Fruit fly (Drosophila melanogaster) whole organism, embryonic: Measurements from ENCODE around the gene Cpr11B.

Source experiments
- Atf-2 ChIP-seq: fragments of 200-800 bp; sonication (Bioruptor generic); optimal IDR thresholded peaks from 2 replicates; lab custom pipeline; 2016; ENCODE audit warnings: missing biosample characterization, missing genetic modification characterization
- Atf3 ChIP-seq: fragments of 200-800 bp; sonication (Bioruptor generic); optimal IDR thresholded peaks from 3 replicates; lab custom pipeline; 2016; ENCODE audit warnings: missing biosample characterization, missing genetic modification characterization
- Bgb ChIP-seq: fragments of 200-800 bp; sonication (Bioruptor generic); IDR thresholded peaks from 2 replicates; pipeline ENCODE4 v1.3.6; 2022; ENCODE audit warnings: missing biosample characterization, missing genetic modification characterization; ENCODE audit not compliant: partially characterized antibody
- CG10209 ChIP-seq: fragments of 200-800 bp; sonication (Bioruptor generic); optimal IDR thresholded peaks from 3 replicates; lab custom pipeline; 2017; ENCODE audit warnings: missing biosample characterization, mild to moderate bottlenecking, missing genetic modification characterization, missing genetic modification reagents
- CG11093 ChIP-seq: fragments of 200-800 bp; sonication (Bioruptor generic); IDR thresholded peaks from 3 replicates; pipeline ENCODE4 v1.3.6; 2022; ENCODE audit warnings: missing biosample characterization, missing genetic modification characterization
- CG12219 ChIP-seq: fragments of 200-800 bp; sonication (Bioruptor generic); optimal IDR thresholded peaks from 3 replicates; lab custom pipeline; 2018; ENCODE audit warnings: missing biosample characterization, mild to moderate bottlenecking, missing genetic modification characterization
- CG1233 ChIP-seq: fragments of 200-800 bp; sonication (Bioruptor generic); optimal IDR thresholded peaks from 4 replicates; lab custom pipeline; 2018; ENCODE audit warnings: missing biosample characterization, mild to moderate bottlenecking, missing genetic modification characterization
- CG14014 ChIP-seq: fragments of 200-800 bp; sonication (Bioruptor generic); IDR thresholded peaks from 2 replicates; pipeline ENCODE4 v1.3.6; 2022; ENCODE audit warnings: missing biosample characterization, missing genetic modification characterization
- CG1602 ChIP-seq: fragments of 200-800 bp; sonication (Bioruptor generic); optimal IDR thresholded peaks from 3 replicates; lab custom pipeline; 2016; ENCODE audit warnings: missing biosample characterization, missing genetic modification characterization
- CG16779 ChIP-seq: fragments of 200-800 bp; sonication (Bioruptor generic); IDR thresholded peaks from 2 replicates; pipeline ENCODE4 v1.3.6; 2022; ENCODE audit warnings: missing biosample characterization, missing genetic modification characterization
- CG16863 ChIP-seq: fragments of 200-800 bp; sonication (Bioruptor generic); optimal IDR thresholded peaks from 3 replicates; lab custom pipeline; 2016; ENCODE audit warnings: missing biosample characterization, missing genetic modification characterization
- CG18476 ChIP-seq: fragments of 200-800 bp; sonication (Bioruptor generic); optimal IDR thresholded peaks from 2 replicates; lab custom pipeline; 2016; ENCODE audit warnings: missing biosample characterization, mild to moderate bottlenecking, missing genetic modification characterization
- CG18619 ChIP-seq: fragments of 200-800 bp; sonication (Bioruptor generic); optimal IDR thresholded peaks from 3 replicates; lab custom pipeline; 2017; ENCODE audit warnings: missing biosample characterization, mild to moderate bottlenecking, missing genetic modification characterization
- CG32772 ChIP-seq: fragments of 200-800 bp; sonication (Bioruptor generic); IDR thresholded peaks from 2 replicates; pipeline ENCODE4 v1.3.6; 2022; ENCODE audit warnings: missing biosample characterization, missing genetic modification characterization
- CG34224 ChIP-seq: fragments of 200-800 bp; sonication (Bioruptor generic); IDR thresholded peaks from 3 replicates; pipeline ENCODE4 v1.3.6; 2022; ENCODE audit warnings: missing biosample characterization, missing genetic modification characterization; ENCODE audit not compliant: partially characterized antibody
- CG3995 ChIP-seq: fragments of 200-800 bp; sonication (Bioruptor generic); optimal IDR thresholded peaks from 3 replicates; lab custom pipeline; 2016; ENCODE audit warnings: missing biosample characterization, missing genetic modification characterization
- CG4282 ChIP-seq: fragments of 200-800 bp; sonication (Bioruptor generic); optimal IDR thresholded peaks from 2 replicates; lab custom pipeline; 2016; ENCODE audit warnings: missing biosample characterization, missing genetic modification characterization
- CG5180 ChIP-seq: fragments of 200-800 bp; sonication (Bioruptor generic); optimal IDR thresholded peaks from 3 replicates; lab custom pipeline; 2017; ENCODE audit warnings: missing biosample characterization, missing genetic modification characterization, mild to moderate bottlenecking, moderate library complexity, missing genetic modification reagents
- CG5953 ChIP-seq: fragments of 200-800 bp; sonication (Bioruptor generic); IDR thresholded peaks from 2 replicates; pipeline ENCODE4 v1.3.6; 2022; ENCODE audit warnings: missing biosample characterization, missing genetic modification characterization
- CG6854 ChIP-seq: fragments of 200-800 bp; sonication (Bioruptor generic); optimal IDR thresholded peaks from 3 replicates; lab custom pipeline; 2017; ENCODE audit warnings: missing biosample characterization, mild to moderate bottlenecking, missing genetic modification characterization
- CG8281 ChIP-seq: fragments of 200-800 bp; sonication (Bioruptor generic); optimal IDR thresholded peaks from 2 replicates; lab custom pipeline; 2018; ENCODE audit warnings: missing biosample characterization, mild to moderate bottlenecking, missing genetic modification characterization, moderate library complexity
- Doc2 ChIP-seq: fragments of 200-800 bp; sonication (Bioruptor generic); IDR thresholded peaks from 2 replicates; pipeline ENCODE4 v1.3.6; 2022; ENCODE audit warnings: missing biosample characterization, missing genetic modification characterization
- Ets97D ChIP-seq: fragments of 200-800 bp; sonication (Bioruptor generic); optimal IDR thresholded peaks from 3 replicates; lab custom pipeline; 2016; ENCODE audit warnings: missing biosample characterization, missing genetic modification characterization
- Oaz ChIP-seq: fragments of 200-800 bp; sonication (Bioruptor generic); IDR thresholded peaks from 2 replicates; pipeline ENCODE4 v1.3.6; 2022; ENCODE audit warnings: missing biosample characterization, missing genetic modification characterization
- Poxn ChIP-seq: fragments of 200-800 bp; sonication (Bioruptor generic); IDR thresholded peaks from 2 replicates; pipeline ENCODE4 v1.3.6; 2022; ENCODE audit warnings: missing biosample characterization, missing genetic modification characterization
- Rx ChIP-seq: fragments of 200-800 bp; sonication (Bioruptor generic); IDR thresholded peaks from 2 replicates; pipeline ENCODE4 v1.3.6; 2022; ENCODE audit warnings: missing biosample characterization, missing genetic modification characterization
- Vsx1 ChIP-seq: fragments of 200-800 bp; sonication (Bioruptor generic); optimal IDR thresholded peaks from 2 replicates; lab custom pipeline; 2017; ENCODE audit warnings: missing biosample characterization, mild to moderate bottlenecking, missing genetic modification characterization, missing genetic modification reagents
- al ChIP-seq: fragments of 200-800 bp; sonication (Bioruptor generic); IDR thresholded peaks from 2 replicates; pipeline ENCODE4 v1.3.6; 2022; ENCODE audit warnings: missing biosample characterization, missing genetic modification characterization
- bcd ChIP-seq: fragments of 200-800 bp; sonication (Bioruptor generic); optimal IDR thresholded peaks from 2 replicates; lab custom pipeline; 2017; ENCODE audit warnings: missing biosample characterization, mild to moderate bottlenecking, missing genetic modification characterization
- bowl ChIP-seq: fragments of 200-800 bp; sonication (Bioruptor generic); IDR thresholded peaks from 2 replicates; pipeline ENCODE4 v1.3.6; 2022; ENCODE audit warnings: missing biosample characterization, missing genetic modification characterization
- chn ChIP-seq: fragments of 200-800 bp; sonication (Bioruptor generic); optimal IDR thresholded peaks from 2 replicates; lab custom pipeline; 2016; ENCODE audit warnings: missing biosample characterization, missing genetic modification characterization
- crol ChIP-seq: fragments of 200-800 bp; sonication (Bioruptor generic); IDR thresholded peaks from 2 replicates; pipeline ENCODE4 v1.3.6; 2022; ENCODE audit warnings: missing biosample characterization, missing genetic modification characterization
- crp ChIP-seq, 2 experiments: fragments of 200-800 bp; sonication (Bioruptor generic); optimal IDR thresholded peaks; 2 replicates in 1 of 2; 3 replicates in 1 of 2; lab custom pipeline; 2017; ENCODE audit warnings: missing biosample characterization in 2 of 2, missing genetic modification characterization in 2 of 2, mild to moderate bottlenecking in 1 of 2, moderate library complexity in 1 of 2
- fru ChIP-seq: fragments of >200 bp; optimal IDR thresholded peaks from 2 replicates; lab custom pipeline; 2017
- gce ChIP-seq: fragments of 200-800 bp; sonication (Bioruptor generic); IDR thresholded peaks from 3 replicates; pipeline ENCODE4 v1.3.6; 2022; ENCODE audit warnings: missing biosample characterization, missing genetic modification characterization
- hth ChIP-seq: fragments of >200 bp; optimal IDR thresholded peaks from 2 replicates; lab custom pipeline; 2017; ENCODE audit warnings: inconsistent platforms
- kah ChIP-seq: fragments of 200-800 bp; sonication (Bioruptor generic); optimal IDR thresholded peaks from 2 replicates; lab custom pipeline; 2018; ENCODE audit warnings: missing biosample characterization, mild to moderate bottlenecking, missing genetic modification characterization
- pan ChIP-seq, 4 experiments: fragments of >200 bp in 3 of 4; fragments of 200-800 bp in 1 of 4; sonication (Bioruptor generic) in 1 of 4; optimal IDR thresholded peaks in 3 of 4; IDR thresholded peaks in 1 of 4; 2 replicates each; pipeline versions ENCODE4 v1.3.6 to Lab custom; 2017 to 2022; ENCODE audit warnings: missing biosample characterization in 2 of 4, missing genetic modification characterization in 2 of 4, mixed read lengths in 1 of 4
- pho ChIP-seq: fragments of 200-800 bp; sonication (Bioruptor generic); optimal IDR thresholded peaks from 2 replicates; lab custom pipeline; 2016; ENCODE audit warnings: missing biosample characterization, missing genetic modification characterization
- psq ChIP-seq: fragments of 200-800 bp; sonication (Bioruptor generic); optimal IDR thresholded peaks from 2 replicates; lab custom pipeline; 2017; ENCODE audit warnings: missing biosample characterization, missing genetic modification characterization
- pum ChIP-seq: fragments of 200-800 bp; sonication (Bioruptor generic); optimal IDR thresholded peaks from 2 replicates; lab custom pipeline; 2016; ENCODE audit warnings: missing biosample characterization, missing genetic modification characterization
- row ChIP-seq: fragments of 200-800 bp; sonication (Bioruptor generic); IDR thresholded peaks from 3 replicates; pipeline ENCODE4 v1.3.6; 2022; ENCODE audit warnings: missing biosample characterization, missing genetic modification characterization
- schlank ChIP-seq: fragments of 200-800 bp; sonication (Bioruptor generic); optimal IDR thresholded peaks from 2 replicates; lab custom pipeline; 2018; ENCODE audit warnings: missing biosample characterization, mild to moderate bottlenecking, missing genetic modification characterization
- sim ChIP-seq: fragments of 200-800 bp; sonication (Bioruptor generic); IDR thresholded peaks from 2 replicates; pipeline ENCODE4 v1.3.6; 2022; ENCODE audit warnings: missing biosample characterization, missing genetic modification characterization
- sna ChIP-seq: fragments of 200-800 bp; sonication (Bioruptor generic); IDR thresholded peaks from 2 replicates; pipeline ENCODE4 v1.3.6; 2022; ENCODE audit warnings: missing biosample characterization, missing genetic modification characterization; ENCODE audit not compliant: partially characterized antibody
- so ChIP-seq: fragments of 200-800 bp; sonication (Bioruptor generic); IDR thresholded peaks from 3 replicates; pipeline ENCODE4 v1.3.6; 2022; ENCODE audit warnings: missing biosample characterization, missing genetic modification characterization
- stwl ChIP-seq: fragments of 200-800 bp; sonication (Bioruptor generic); optimal IDR thresholded peaks from 3 replicates; lab custom pipeline; 2018; ENCODE audit warnings: missing biosample characterization, mild to moderate bottlenecking, missing genetic modification characterization, moderate library complexity
- tll ChIP-seq, 2 experiments: fragments of 200-800 bp in 1 of 2; fragments of >200 bp in 1 of 2; sonication (Bioruptor generic) in 1 of 2; optimal IDR thresholded peaks; 2 replicates each; lab custom pipeline; 2017 to 2019; ENCODE audit warnings: missing biosample characterization in 2 of 2, missing genetic modification characterization in 2 of 2, mild to moderate bottlenecking in 1 of 2, moderate library complexity in 1 of 2
- trem ChIP-seq: fragments of 200-800 bp; optimal IDR thresholded peaks from 3 replicates; lab custom pipeline; 2019; ENCODE audit warnings: missing biosample characterization, mild to moderate bottlenecking, missing genetic modification characterization, moderate library complexity
- unc-4 ChIP-seq: fragments of 200-800 bp; sonication (Bioruptor generic); IDR thresholded peaks from 2 replicates; pipeline ENCODE4 v1.3.6; 2022; ENCODE audit warnings: missing biosample characterization, missing genetic modification characterization; ENCODE audit not compliant: partially characterized antibody
- vnd ChIP-seq: fragments of 200-800 bp; sonication (Bioruptor generic); IDR thresholded peaks from 3 replicates; pipeline ENCODE4 v1.3.6; 2022; ENCODE audit warnings: missing biosample characterization, missing genetic modification characterization; ENCODE audit not compliant: partially characterized antibody
- z ChIP-seq: fragments of 200-800 bp; sonication (Bioruptor generic); IDR thresholded peaks from 3 replicates; pipeline ENCODE4 v1.3.6; 2022; ENCODE audit warnings: missing biosample characterization, missing genetic modification characterization

The Cpr11B gene

dm6 chrX:12539215-12539614 lies 13.7 kb upstream of the Cpr11B start (continued):
- no peak for TF ChIP-seq CG18619 (GFP tag; lab: Kevin White, UChicago)
- no peak for TF ChIP-seq trem (tag; lab: Kevin White, UChicago)
- TF ChIP-seq CG14014 (GFP tag; lab: Robert Waterston, UW) = 0 out of 2 replicates have a peak, but pooled peaks have one; percentile 42
- TF ChIP-seq so (GFP tag; lab: Robert Waterston, UW) = no peak
- TF ChIP-seq bowl = no peak
- TF ChIP-seq crol = no peak
- no peak for TF ChIP-seq kah (GFP tag; lab: Kevin White, UChicago)
- no peak for TF ChIP-seq CG16863 (GFP tag; lab: Kevin White, UChicago)
- no peak for TF ChIP-seq CG4282 (GFP tag; lab: Kevin White, UChicago)
- no peak for TF ChIP-seq CG34224
- no peak for TF ChIP-seq Oaz (GFP tag; lab: Robert Waterston, UW)
- TF ChIP-seq row (GFP tag; lab: Robert Waterston, UW) = peak; percentile 39
- TF ChIP-seq schlank (tag; lab: Kevin White, UChicago) = no peak
- no peak for TF ChIP-seq CG8281 (tag; lab: Kevin White, UChicago)
- no peak for TF ChIP-seq stwl (tag; lab: Kevin White, UChicago)
- no peak for TF ChIP-seq hth (lab: Kevin White, UChicago)
- TF ChIP-seq CG6854 (GFP tag; lab: Kevin White, UChicago) = no peak
- no peak for TF ChIP-seq Ets97D
- TF ChIP-seq CG1602 (GFP tag; lab: Kevin White, UChicago) = no peak
- no peak for TF ChIP-seq crp (GFP tag; optimal IDR thresholded peaks at IDR 0.05; lab: Kevin White, UChicago)
- TF ChIP-seq CG3995 (GFP tag; lab: Kevin White, UChicago) = no peak
- no peak for TF ChIP-seq vnd (GFP tag; lab: Robert Waterston, UW)
- TF ChIP-seq gce (GFP tag; lab: Robert Waterston, UW) = no peak
- TF ChIP-seq Rx (GFP tag; lab: Robert Waterston, UW) = no peak
- TF ChIP-seq bcd (GFP tag; lab: Kevin White, UChicago) = no peak
- TF ChIP-seq fru (lab: Kevin White, UChicago) = no peak
- TF ChIP-seq Atf3 (GFP tag; lab: Kevin White, UChicago) = no peak
- no peak for TF ChIP-seq Vsx1
- no peak for TF ChIP-seq unc-4 (GFP tag; lab: Robert Waterston, UW)
- 0 out of 2 replicates have a peak, but pooled peaks have one; percentile 22 for TF ChIP-seq CG32772 (GFP tag; lab: Robert Waterston, UW)
- peak; percentile 2 for TF ChIP-seq CG18476 (GFP tag; lab: Kevin White, UChicago)
- TF ChIP-seq al = no peak
- TF ChIP-seq chn (GFP tag; lab: Kevin White, UChicago) = no peak
- TF ChIP-seq Poxn (GFP tag; lab: Robert Waterston, UW) = no peak
- TF ChIP-seq pho = no peak
- no peak for TF ChIP-seq tll (GFP tag; optimal IDR thresholded peaks at IDR 0.05; lab: Kevin White, UChicago)
- no peak for TF ChIP-seq CG16779 (GFP tag; lab: Robert Waterston, UW)
- TF ChIP-seq Doc2 (GFP tag; lab: Robert Waterston, UW) = no peak
- no peak for TF ChIP-seq sna (GFP tag; lab: Robert Waterston, UW)
- no peak for TF ChIP-seq CG5953 (GFP tag; lab: Robert Waterston, UW)
- no peak for TF ChIP-seq CG5180 (GFP tag; lab: Kevin White, UChicago)
- no peak for TF ChIP-seq pan (optimal IDR thresholded peaks at IDR 0.05; lab: Kevin White, UChicago)
- TF ChIP-seq pan (GFP tag; optimal IDR thresholded peaks at IDR 0.05 in 1 of 2, IDR thresholded peaks at IDR 0.05 in 1 of 2) = no peak
- no peak for TF ChIP-seq sim
- no peak for TF ChIP-seq CG10209
- TF ChIP-seq CG12219 (GFP tag; lab: Kevin White, UChicago) = no peak
- TF ChIP-seq Atf-2 (GFP tag; lab: Kevin White, UChicago) = no peak
- no peak for TF ChIP-seq psq (GFP tag; lab: Kevin White, UChicago)
- no peak for TF ChIP-seq CG1233 (GFP tag; lab: Kevin White, UChicago)
- TF ChIP-seq z = no peak
- no peak for TF ChIP-seq CG11093 (GFP tag; lab: Robert Waterston, UW)
- TF ChIP-seq Bgb (GFP tag; lab: Robert Waterston, UW) = no peak
- TF ChIP-seq pum (GFP tag; lab: Kevin White, UChicago) = no peak
